Fruit fly (Drosophila melanogaster): Measurements from ENCODE around the gene H.

The H gene

DNA sequence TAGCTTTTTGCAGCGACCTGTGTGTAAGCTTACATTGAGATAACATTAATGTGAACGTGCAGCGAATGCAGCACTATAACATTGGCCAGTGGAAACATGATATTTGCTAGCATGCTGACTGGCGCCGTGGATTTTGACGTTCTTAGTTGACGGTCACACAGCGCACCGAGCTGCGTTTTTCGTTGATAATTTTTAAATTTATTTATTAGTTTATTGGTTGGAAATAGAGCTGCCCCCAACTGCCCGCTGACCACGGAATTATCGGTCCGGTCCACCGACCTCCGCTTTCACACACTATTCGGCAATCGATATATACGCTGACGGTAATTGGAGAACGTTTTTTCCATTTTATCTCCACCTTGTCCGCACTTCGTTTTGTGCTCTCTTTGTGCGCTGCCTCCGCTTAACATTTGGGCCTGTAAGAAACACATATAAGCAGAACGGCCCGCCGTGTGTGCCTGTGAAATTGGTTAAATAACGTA, at the start of gene H:
Gene H, plus strand, starts transcription at position 134 of the 482 bp plus-strand sequence.
- TF ChIP-seq noc (tag; optimal IDR thresholded peaks at IDR 0.05): no peak

dm6 chr3R:20573326-20573725, 48.4 kb upstream of the H start:
- no peak for TF ChIP-seq noc (tag; optimal IDR thresholded peaks at IDR 0.05)

dm6 chr3R:20574535-20574980, 47.2 kb upstream of the H start:
- peak; percentile 72 for TF ChIP-seq noc (tag; optimal IDR thresholded peaks at IDR 0.05)

dm6 chr3R:20576789-20577188, 44.9 kb upstream of the H start, which contains the start of the genes TFAM and CG5412:
Gene TFAM, minus strand, starts transcription at chr3R:20577010.
Gene CG5412, plus strand, starts transcription at chr3R:20577053.
- TF ChIP-seq noc (tag; optimal IDR thresholded peaks at IDR 0.05): no peak

dm6 chr3R:20579816-20580215, 41.9 kb upstream of the H start, which contains the start of the genes EloB and Srp14:
Gene EloB, minus strand, starts transcription at chr3R:20579850.
Gene Srp14, plus strand, starts transcription at chr3R:20580115.
- TF ChIP-seq noc (tag; optimal IDR thresholded peaks at IDR 0.05): peak; percentile 80

DNA sequence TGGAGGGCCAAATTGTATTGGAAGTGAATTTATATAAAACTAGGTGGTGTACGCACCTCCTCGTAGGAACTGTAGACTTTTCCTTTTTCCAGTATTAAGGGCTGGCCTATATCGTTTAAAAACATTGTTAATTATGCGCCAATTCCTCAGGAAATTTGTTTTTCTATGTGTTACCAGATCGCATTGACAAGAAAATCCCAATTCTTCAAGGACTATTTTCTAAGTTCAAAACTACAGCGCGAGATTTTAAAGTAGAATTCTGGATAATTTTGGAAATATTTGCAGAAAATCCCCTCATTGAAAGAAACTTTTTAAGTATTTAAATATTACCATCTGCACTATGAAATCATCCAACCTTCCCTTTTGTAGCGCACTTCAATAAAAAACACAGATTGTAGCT, 40.4 kb upstream of the H start, which contains the start of gene CG34008:
Gene CG34008, minus strand, starts transcription at position 147 of the 400 bp plus-strand sequence.
- no peak for TF ChIP-seq noc (tag; optimal IDR thresholded peaks at IDR 0.05)

DNA sequence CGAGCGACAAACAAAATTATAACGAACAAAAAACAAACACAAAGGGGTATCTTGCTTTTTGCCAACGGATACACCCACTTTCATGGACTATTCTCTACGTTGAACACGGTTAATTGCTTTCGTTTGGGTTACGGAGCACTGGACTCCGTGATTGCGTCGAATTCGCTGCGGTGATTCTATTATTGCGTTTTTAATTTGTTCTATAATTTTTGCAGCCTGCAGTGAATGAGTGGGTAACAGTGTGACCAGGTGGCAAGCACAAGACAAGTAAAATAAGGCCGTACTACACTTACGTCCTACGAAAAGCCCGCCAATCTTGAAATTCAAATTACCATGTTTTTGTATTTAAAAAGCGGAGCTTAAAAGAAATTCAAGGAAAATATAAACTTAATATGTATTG, 36.2 kb upstream of the H start, which contains the start of gene CG16953:
Gene CG16953, minus strand, starts transcription at position 268 of the 400 bp plus-strand sequence.
- no peak for TF ChIP-seq noc (tag; optimal IDR thresholded peaks at IDR 0.05)

DNA sequence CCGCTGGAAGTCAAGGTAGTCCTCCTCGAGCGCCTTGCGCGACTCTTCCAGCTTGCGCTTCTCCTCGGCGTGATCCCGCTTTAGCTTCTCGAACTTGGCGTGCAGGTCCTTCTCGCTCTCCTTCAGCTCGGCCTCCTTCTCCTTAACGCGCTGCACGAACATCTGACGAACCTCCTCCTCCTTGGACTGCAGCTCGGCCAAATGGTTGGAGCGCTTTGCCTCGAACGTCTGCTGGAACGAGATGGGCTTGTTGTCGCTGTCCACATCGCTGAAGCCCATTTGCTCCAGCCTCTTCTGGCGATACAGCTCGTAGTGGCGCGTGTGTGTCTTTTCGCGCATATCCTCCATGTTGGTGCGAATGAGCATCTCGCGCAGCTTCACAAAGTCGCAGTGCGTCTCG, 35.3 kb upstream of the H start:
- no peak for TF ChIP-seq noc (tag; optimal IDR thresholded peaks at IDR 0.05)

DNA sequence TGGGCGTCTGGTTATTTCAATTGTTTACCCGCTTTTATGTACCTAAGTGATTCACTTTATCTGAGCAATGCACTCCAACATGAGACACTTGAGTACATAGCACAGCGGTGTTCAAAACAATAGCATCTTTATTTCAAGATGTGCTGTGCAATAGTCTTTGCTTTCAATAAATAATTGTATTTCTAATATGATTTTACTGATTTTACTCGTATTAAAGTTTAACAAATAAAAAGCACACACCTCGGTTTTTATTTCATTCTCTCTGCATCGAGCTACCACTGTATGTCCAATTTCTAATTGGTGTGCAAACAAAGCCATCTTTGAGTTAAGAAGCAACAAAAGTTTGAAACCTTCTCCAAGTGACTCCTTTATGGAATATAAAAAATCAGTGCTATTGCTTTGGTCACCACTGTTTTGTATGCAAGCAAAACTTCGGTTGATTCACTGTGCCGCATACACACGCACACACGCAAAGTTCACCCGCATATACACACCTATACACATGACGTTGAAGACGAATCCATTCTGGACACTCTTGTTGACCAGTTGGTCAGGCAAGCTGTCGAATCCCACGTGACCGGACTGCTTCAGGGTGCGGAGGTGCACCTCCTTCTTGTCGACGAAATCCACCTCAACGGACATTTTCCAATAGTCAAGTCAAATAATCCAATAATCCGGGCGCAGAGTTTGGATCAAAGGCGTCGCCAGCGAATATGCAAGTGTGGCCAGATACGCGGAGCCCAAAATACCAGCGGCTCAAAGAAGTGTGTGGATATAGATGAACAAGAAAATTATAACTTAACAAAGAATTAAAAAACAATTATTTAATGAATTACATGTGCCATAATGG, 33.9 kb upstream of the H start, which contains the start of gene Septin2:
Gene Septin2, minus strand, starts transcription at position 727 of the 850 bp plus-strand sequence.
- TF ChIP-seq noc (tag; optimal IDR thresholded peaks at IDR 0.05): peak; percentile 77

dm6 chr3R:20588480-20588785, 33.3 kb upstream of the H start, which contains the start of gene Srp72:
Gene Srp72, plus strand, starts transcription at chr3R:20588711.
- peak; percentile 36 for TF ChIP-seq noc (tag; optimal IDR thresholded peaks at IDR 0.05)

DNA sequence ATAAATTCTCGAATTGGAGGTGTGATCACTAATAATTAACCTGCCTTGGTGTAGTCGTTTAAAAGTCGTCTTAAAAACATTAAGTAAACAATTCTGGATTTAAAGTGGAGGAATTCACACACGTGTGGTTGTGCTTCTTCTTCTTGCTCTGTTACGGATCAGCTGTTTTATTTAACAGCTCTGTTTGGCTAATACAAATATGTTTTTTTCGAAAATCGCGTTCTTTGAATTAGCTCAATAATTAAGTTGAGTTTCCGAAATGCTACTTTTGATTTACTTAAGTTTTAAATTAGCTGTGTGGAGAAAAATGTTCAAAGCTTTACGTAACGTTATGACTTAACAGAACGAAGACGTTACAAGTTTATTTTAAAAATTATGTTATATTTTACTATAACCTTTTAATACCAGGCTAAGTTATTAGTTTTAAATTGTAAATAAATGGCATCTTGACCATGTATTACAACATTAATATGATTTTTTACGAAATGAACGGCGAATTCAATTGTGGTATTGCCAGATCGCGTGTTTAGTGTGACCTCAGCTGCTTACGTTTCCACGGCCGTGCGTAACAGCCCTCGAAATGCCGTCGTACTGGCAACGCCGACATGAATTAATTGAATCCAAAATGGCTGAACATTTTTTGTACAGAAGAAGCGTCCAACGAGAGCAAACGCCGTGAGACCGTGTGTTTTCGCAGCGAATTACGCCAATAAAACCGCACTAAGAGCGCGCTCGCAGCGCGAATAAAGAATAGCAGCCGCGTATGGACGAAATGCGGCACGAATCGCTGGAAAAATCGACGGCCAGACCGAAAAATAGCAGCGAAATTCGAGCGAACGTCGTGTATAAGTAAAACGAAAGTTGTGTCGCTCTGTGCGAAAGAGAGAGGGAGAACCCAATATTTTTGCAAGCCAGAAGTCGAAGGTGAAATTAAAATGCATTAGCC, 28.9 kb upstream of the H start, which contains the start of the genes Pus1 and bon:
Gene Pus1, minus strand, starts transcription at position 155 of the 946 bp plus-strand sequence.
Gene bon, plus strand, starts transcription at position 623 of the 946 bp plus-strand sequence.
- TF ChIP-seq noc (tag; optimal IDR thresholded peaks at IDR 0.05): peak; percentile 1

- TF ChIP-seq noc (tag; optimal IDR thresholded peaks at IDR 0.05): no peak
Observed at dm6 chr3R:20593463-20593838, 28.3 kb upstream of the H start.

DNA sequence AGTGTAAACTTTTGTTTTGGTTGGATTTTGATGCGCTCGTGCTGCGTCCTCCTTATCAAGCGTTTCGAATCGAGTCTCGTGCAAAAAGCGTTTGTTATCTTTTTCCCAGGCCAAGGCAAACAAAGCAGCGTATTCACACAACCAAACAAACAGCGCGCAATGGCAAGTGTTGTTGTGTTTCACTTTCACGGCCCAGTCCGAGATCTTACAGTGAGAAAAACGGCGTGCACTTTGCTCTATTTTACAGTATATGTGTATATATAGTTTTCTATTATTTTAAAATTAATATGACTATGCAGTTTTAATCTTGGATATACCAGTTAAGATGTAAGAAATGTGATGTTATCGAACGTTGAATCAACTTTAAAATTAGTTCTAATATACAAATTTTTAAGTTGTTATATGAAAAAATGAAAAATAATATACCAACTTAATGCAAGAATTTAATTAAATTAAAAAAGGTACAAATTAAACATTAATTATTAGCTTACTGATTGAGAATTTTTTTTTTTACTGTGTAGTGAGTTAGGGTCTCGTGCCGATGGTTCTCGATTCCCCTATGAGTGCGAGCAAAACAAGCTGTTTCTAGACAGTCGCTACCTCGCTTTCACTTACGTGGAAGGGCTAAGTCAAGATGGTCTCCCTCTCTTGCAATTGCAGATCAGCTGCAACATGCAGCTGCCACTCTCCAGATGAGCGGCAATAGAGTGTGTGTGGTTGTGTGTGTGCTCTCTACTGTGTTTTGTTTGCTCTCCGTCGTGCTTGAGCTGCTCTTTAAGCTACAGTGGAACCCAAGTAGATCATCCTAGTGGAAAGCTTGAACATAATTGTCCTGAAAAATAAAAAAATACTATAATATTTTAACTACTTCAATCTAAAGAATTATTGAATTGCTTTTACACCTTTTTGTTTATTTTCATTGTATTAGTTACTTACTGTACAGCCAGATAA, 27.3 kb upstream of the H start:
- TF ChIP-seq noc (tag; optimal IDR thresholded peaks at IDR 0.05): peak; percentile 91

dm6 chr3R:20595145-20595812, 26.5 kb upstream of the H start:
- no peak for TF ChIP-seq noc (tag; optimal IDR thresholded peaks at IDR 0.05)
